Fruit fly (Drosophila melanogaster): Measurements from ENCODE around the gene CG3339.

CG3339 gene

DNA sequence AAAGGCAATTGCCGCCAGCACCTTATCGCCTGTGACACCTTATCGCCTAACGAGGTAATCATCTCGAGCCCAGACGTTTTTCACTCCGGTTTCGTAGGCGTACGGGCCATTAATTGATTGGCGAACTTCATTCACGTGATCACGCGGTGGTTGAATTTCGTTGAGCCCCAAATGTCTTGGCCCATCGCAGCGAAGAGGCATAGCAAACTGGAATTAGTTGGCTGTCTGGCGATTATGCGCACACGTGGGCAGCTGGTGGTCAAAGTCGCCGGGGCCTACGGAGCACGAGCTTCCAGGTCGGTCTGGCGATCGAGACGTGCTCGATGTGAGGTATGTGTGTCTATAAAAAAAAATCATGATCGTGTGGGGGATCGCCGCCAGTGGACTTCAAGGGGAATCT, 29.1 kb downstream of the CG3339 start:
- no peak for TF ChIP-seq CG32264 (GFP tag; optimal IDR thresholded peaks at IDR 0.05)

DNA sequence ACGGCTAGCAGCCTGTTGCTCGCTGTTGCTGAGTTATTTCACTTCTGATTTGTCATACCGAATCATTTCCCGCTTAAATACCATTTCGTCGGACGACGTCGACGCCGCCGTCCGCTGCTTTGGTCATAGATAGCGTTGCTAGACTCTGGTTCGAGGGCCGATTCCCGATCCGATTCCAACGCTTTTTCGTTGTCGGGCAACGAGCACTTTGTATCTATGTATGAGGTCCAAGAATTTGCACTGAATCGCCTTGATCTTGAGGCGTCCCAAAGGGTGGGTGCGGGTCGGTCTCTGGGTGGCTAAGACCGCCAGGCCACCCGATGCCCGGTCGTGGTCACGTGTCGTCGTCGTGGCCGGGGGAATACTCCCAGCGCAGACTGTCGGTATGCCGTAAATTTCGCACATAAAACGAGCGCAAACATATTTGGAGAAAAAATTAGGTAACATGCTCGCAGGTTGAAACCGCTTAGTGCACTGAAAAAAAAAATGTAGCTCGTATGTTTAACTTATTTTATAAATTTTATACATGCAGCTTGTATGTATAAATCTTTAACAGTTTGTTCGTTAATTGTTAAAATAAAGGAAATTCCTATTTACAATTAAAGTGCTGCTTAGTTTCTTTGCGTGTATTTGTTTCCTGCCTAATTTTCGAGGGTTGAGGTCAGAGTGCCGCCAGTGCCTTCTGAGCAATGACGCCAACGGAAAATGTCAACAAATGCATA, 29.8 kb downstream of the CG3339 start, which contains the start of gene CG3348:
Gene CG3348, minus strand, starts transcription at position 51 of the 722 bp plus-strand sequence.
- TF ChIP-seq N (GFP tag; optimal IDR thresholded peaks at IDR 0.05) (no peak), woc (GFP tag; optimal IDR thresholded peaks at IDR 0.05) (peak; percentile 15), sv (GFP tag; optimal IDR thresholded peaks at IDR 0.05) (peak; percentile 50), Hr83 (GFP tag; optimal IDR thresholded peaks at IDR 0.05; ENCODE audit: poor library complexity, severe bottlenecking) (peak; percentile 36), pan (optimal IDR thresholded peaks at IDR 0.05) (no peak), Mio (GFP tag; optimal IDR thresholded peaks at IDR 0.05) (no peak), ey (GFP tag; optimal IDR thresholded peaks at IDR 0.05) (peak; percentile 71), dmrt93B (GFP tag; optimal IDR thresholded peaks at IDR 0.05) (peak; percentile 9), h (GFP tag; optimal IDR thresholded peaks at IDR 0.05) (peak; percentile 72), Jra (GFP tag; optimal IDR thresholded peaks at IDR 0.05) (peak; percentile 32), CG32264 (GFP tag; optimal IDR thresholded peaks at IDR 0.05) (peak; percentile 50), Rel (GFP tag; optimal IDR thresholded peaks at IDR 0.05) (no peak), Rel (tag; optimal IDR thresholded peaks at IDR 0.05) (peak; percentile 8), br (GFP tag; optimal IDR thresholded peaks at IDR 0.05) (peak; percentile 46), Hnf4 (GFP tag; optimal IDR thresholded peaks at IDR 0.05) (peak; percentile 69), brk (GFP tag; optimal IDR thresholded peaks at IDR 0.05) (no peak), Sp1 (GFP tag; optimal IDR thresholded peaks at IDR 0.05) (peak; percentile 65), lola (GFP tag; optimal IDR thresholded peaks at IDR 0.05) (no peak), fru (GFP tag; optimal IDR thresholded peaks at IDR 0.05) (peak; percentile 73), OdsH (GFP tag; optimal IDR thresholded peaks at IDR 0.05) (peak; percentile 64), rgr (GFP tag; optimal IDR thresholded peaks at IDR 0.05) (peak; percentile 78), HLH106 (tag; optimal IDR thresholded peaks at IDR 0.05) (peak; percentile 24), psq (GFP tag; optimal IDR thresholded peaks at IDR 0.05) (peak; percentile 49), foxo (GFP tag; optimal IDR thresholded peaks at IDR 0.05) (peak in 1 of 2 experiments; percentile 78)

DNA sequence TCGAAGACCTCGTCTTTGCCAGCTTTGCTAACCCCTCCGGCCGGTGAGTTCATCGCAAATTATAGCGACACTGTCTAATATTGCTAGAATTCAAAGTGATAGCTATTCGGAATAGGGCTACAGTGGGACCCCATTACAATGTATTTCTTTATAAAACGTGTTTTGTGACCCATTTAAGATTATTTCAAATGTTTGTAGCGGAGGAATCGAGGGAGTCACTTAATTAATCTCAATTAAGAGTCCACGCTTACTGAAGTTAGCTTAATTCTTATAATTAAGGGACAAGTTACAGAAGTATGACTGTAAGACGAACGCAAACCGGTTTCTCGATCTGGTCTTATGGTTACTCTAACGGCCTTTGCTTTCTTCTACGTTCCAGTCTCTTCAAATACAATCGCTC, 32.5 kb downstream of the CG3339 start:
- no peak for TF ChIP-seq Hr78 (GFP tag; optimal IDR thresholded peaks at IDR 0.05)
- no peak for TF ChIP-seq Abd-B (GFP tag; optimal IDR thresholded peaks at IDR 0.05)
- peak; percentile 13 for TF ChIP-seq Hnf4 (GFP tag; optimal IDR thresholded peaks at IDR 0.05)
- no peak for TF ChIP-seq Sp1 (GFP tag; optimal IDR thresholded peaks at IDR 0.05)
- no peak for TF ChIP-seq Myc (optimal IDR thresholded peaks at IDR 0.05)
- no peak for TF ChIP-seq lola (GFP tag; optimal IDR thresholded peaks at IDR 0.05)
- no peak for TF ChIP-seq sv (GFP tag; optimal IDR thresholded peaks at IDR 0.05)
- no peak for TF ChIP-seq usp (GFP tag; optimal IDR thresholded peaks at IDR 0.05)
- TF ChIP-seq Hr83 (GFP tag; optimal IDR thresholded peaks at IDR 0.05; ENCODE audit: poor library complexity, severe bottlenecking), result no peak
- peak; percentile 3 for TF ChIP-seq OdsH (GFP tag; optimal IDR thresholded peaks at IDR 0.05)
- TF ChIP-seq dl (GFP tag; optimal IDR thresholded peaks at IDR 0.05; ENCODE audit: insufficient read depth in 1 of 2, partially characterized antibody in 2 of 2), result no peak
- TF ChIP-seq woc (GFP tag; optimal IDR thresholded peaks at IDR 0.05), result no peak
- no peak for TF ChIP-seq GATAd (GFP tag; optimal IDR thresholded peaks at IDR 0.05)
- no peak for TF ChIP-seq Mio (GFP tag; optimal IDR thresholded peaks at IDR 0.05)
- TF ChIP-seq psq (GFP tag; optimal IDR thresholded peaks at IDR 0.05), result no peak
- no peak for TF ChIP-seq CrebA (GFP tag; optimal IDR thresholded peaks at IDR 0.05; ENCODE audit: borderline replicate concordance)
- peak; percentile 65 for TF ChIP-seq h (GFP tag; optimal IDR thresholded peaks at IDR 0.05)
- TF ChIP-seq Vsx2 (GFP tag; optimal IDR thresholded peaks at IDR 0.05; ENCODE audit: partially characterized antibody), result no peak
- TF ChIP-seq dsf (GFP tag; optimal IDR thresholded peaks at IDR 0.05; ENCODE audit: borderline replicate concordance), result no peak
- no peak for TF ChIP-seq Dfd (GFP tag; optimal IDR thresholded peaks at IDR 0.05)
- peak; percentile 34 for TF ChIP-seq rgr (GFP tag; optimal IDR thresholded peaks at IDR 0.05)
- no peak for TF ChIP-seq Rel (GFP tag; optimal IDR thresholded peaks at IDR 0.05)
- no peak for TF ChIP-seq Rel (tag; optimal IDR thresholded peaks at IDR 0.05)
- TF ChIP-seq jim (GFP tag; optimal IDR thresholded peaks at IDR 0.05), result no peak
- TF ChIP-seq Jra (GFP tag; optimal IDR thresholded peaks at IDR 0.05), result no peak
- no peak for TF ChIP-seq brk (GFP tag; optimal IDR thresholded peaks at IDR 0.05)
- TF ChIP-seq dmrt93B (GFP tag; optimal IDR thresholded peaks at IDR 0.05), result no peak
- TF ChIP-seq N (GFP tag; optimal IDR thresholded peaks at IDR 0.05), result no peak
- no peak for TF ChIP-seq pan (optimal IDR thresholded peaks at IDR 0.05)
- TF ChIP-seq CG32264 (GFP tag; optimal IDR thresholded peaks at IDR 0.05), result no peak
- peak; percentile 28 for TF ChIP-seq ey (GFP tag; optimal IDR thresholded peaks at IDR 0.05)
- TF ChIP-seq Dif (GFP tag; optimal IDR thresholded peaks at IDR 0.05; ENCODE audit: partially characterized antibody), result no peak
- peak; percentile 8 for TF ChIP-seq br (GFP tag; optimal IDR thresholded peaks at IDR 0.05)
- no peak for TF ChIP-seq sage (GFP tag; optimal IDR thresholded peaks at IDR 0.05)
- TF ChIP-seq HLH106 (tag; optimal IDR thresholded peaks at IDR 0.05), result peak; percentile 23
- no peak for TF ChIP-seq tai (GFP tag; optimal IDR thresholded peaks at IDR 0.05)
- TF ChIP-seq fru (GFP tag; optimal IDR thresholded peaks at IDR 0.05), result peak; percentile 43
- TF ChIP-seq CG9705 (GFP tag; optimal IDR thresholded peaks at IDR 0.05), result no peak
- peak in 1 of 2 experiments; percentile 38 for TF ChIP-seq foxo (GFP tag; optimal IDR thresholded peaks at IDR 0.05)
